Fruit fly (Drosophila melanogaster) whole organism, wandering third instar larva: Measurements from ENCODE around the gene CG4884.

Experiments used
- CG9705 ChIP-seq: fragments of 200-800 bp; sonication (Bioruptor generic); optimal IDR thresholded peaks from 2 replicates; lab custom pipeline; 2018; ENCODE audit warnings: missing biosample characterization, mild to moderate bottlenecking, missing genetic modification characterization
- HLH106 ChIP-seq: fragments of 200-800 bp; optimal IDR thresholded peaks from 3 replicates; lab custom pipeline; 2019; ENCODE audit warnings: missing biosample characterization, mild to moderate bottlenecking, missing genetic modification characterization, moderate library complexity
- Hr78 ChIP-seq: fragments of >200 bp; optimal IDR thresholded peaks from 2 replicates; lab custom pipeline; 2017; ENCODE audit warnings: missing biosample characterization, missing genetic modification characterization
- Hr83 ChIP-seq: fragments of 200-300 bp; sonication (Bioruptor generic); optimal IDR thresholded peaks from 2 replicates; lab custom pipeline; 2016; ENCODE audit warnings: missing biosample characterization, mild to moderate bottlenecking, missing genetic modification characterization, moderate library complexity; ENCODE audit not compliant: poor library complexity, severe bottlenecking
- Myc ChIP-seq: fragments of >200 bp; optimal IDR thresholded peaks from 2 replicates; lab custom pipeline; 2017
- OdsH ChIP-seq: fragments of 200-800 bp; sonication (Bioruptor generic); optimal IDR thresholded peaks from 2 replicates; lab custom pipeline; 2016; ENCODE audit warnings: missing biosample characterization, mild to moderate bottlenecking, missing genetic modification characterization
- Sp1 ChIP-seq: fragments of 200-800 bp; sonication (Bioruptor generic); optimal IDR thresholded peaks from 3 replicates; lab custom pipeline; 2019; ENCODE audit warnings: missing biosample characterization, mild to moderate bottlenecking, missing genetic modification characterization, moderate library complexity
- br ChIP-seq: fragments of 200-800 bp; sonication (Bioruptor generic); optimal IDR thresholded peaks from 2 replicates; lab custom pipeline; 2016; ENCODE audit warnings: missing biosample characterization, missing genetic modification characterization
- dmrt93B ChIP-seq: fragments of 200-800 bp; sonication (Bioruptor generic); optimal IDR thresholded peaks from 2 replicates; lab custom pipeline; 2018; ENCODE audit warnings: missing biosample characterization, mild to moderate bottlenecking, missing genetic modification characterization
- foxo ChIP-seq, 2 experiments: fragments of 200-800 bp; sonication (Bioruptor generic); optimal IDR thresholded peaks; 2 replicates in 1 of 2; 3 replicates in 1 of 2; lab custom pipeline; 2016 to 2017; ENCODE audit warnings: missing biosample characterization in 2 of 2, missing genetic modification characterization in 2 of 2
- fru ChIP-seq: fragments of 200-800 bp; sonication (Bioruptor generic); optimal IDR thresholded peaks from 3 replicates; lab custom pipeline; 2016; ENCODE audit warnings: missing biosample characterization, mild to moderate bottlenecking, missing genetic modification characterization
- h ChIP-seq: fragments of 200-800 bp; sonication (Bioruptor generic); optimal IDR thresholded peaks from 3 replicates; lab custom pipeline; 2016; ENCODE audit warnings: missing biosample characterization, mild to moderate bottlenecking, missing genetic modification characterization
- jim ChIP-seq: fragments of 175-275, 200-325 bp; sonication (Bioruptor generic); optimal IDR thresholded peaks from 2 replicates; lab custom pipeline; 2016; ENCODE audit warnings: missing biosample characterization, mild to moderate bottlenecking, missing genetic modification characterization
- lola ChIP-seq: fragments of >200 bp; optimal IDR thresholded peaks from 2 replicates; lab custom pipeline; 2017; ENCODE audit warnings: missing biosample characterization, missing genetic modification characterization
- psq ChIP-seq: fragments of 200-800 bp; sonication (Bioruptor generic); optimal IDR thresholded peaks from 3 replicates; lab custom pipeline; 2017; ENCODE audit warnings: missing biosample characterization, mild to moderate bottlenecking, missing genetic modification characterization, moderate library complexity
- rgr ChIP-seq: fragments of 200-800 bp; sonication (Bioruptor generic); optimal IDR thresholded peaks from 3 replicates; lab custom pipeline; 2016; ENCODE audit warnings: missing biosample characterization, mild to moderate bottlenecking, missing genetic modification characterization
- sage ChIP-seq: fragments of 200-800 bp; sonication (Bioruptor generic); optimal IDR thresholded peaks from 2 replicates; lab custom pipeline; 2016; ENCODE audit warnings: missing biosample characterization, mild to moderate bottlenecking, missing genetic modification characterization
- woc ChIP-seq: sonication (Bioruptor generic); optimal IDR thresholded peaks from 2 replicates; lab custom pipeline; 2016; ENCODE audit warnings: missing biosample characterization, mild to moderate bottlenecking, missing genetic modification characterization

The CG4884 gene

DNA sequence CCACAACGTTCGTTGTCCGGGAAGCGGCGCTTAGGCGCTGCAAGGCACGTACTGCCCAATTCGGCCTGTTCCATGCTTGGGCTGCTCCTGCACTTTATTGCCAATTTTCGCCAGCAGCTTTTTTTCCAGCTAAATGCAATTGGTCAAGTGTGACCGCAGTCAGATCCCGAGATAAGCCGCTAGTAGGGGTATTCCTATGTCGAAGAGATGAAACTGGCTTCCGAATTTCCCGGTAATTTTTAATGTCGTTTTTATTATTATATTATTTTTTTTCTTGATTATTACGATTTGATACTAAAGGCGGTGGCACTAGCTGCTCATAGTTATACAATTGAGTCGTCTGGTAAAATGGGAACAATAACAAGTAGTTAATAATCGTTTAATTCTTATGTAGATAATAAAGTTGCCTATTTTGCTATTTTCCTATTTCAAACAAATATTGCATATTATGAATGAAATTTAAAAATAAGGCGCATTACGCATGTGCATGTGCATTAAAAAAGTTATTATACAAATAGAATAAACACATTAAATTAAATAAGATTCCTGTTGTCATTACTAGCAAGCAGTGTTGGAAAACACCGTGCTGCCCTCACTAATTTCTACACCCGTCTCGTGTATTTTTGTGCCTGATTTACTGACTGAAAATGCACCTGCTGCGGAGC, 42.6 kb downstream of the CG4884 start, which contains the start of the genes CG5003 and mRpS22:
Gene CG5003 (minus strand): TSS at position 162 of the 665 bp plus-strand sequence.
Gene mRpS22 (plus strand): TSS at position 554 of the 665 bp plus-strand sequence.
- TF ChIP-seq br (GFP tag; lab: Kevin White, UChicago) (no peak), psq (GFP tag; lab: Kevin White, UChicago) (peak; percentile 51), HLH106 (peak; percentile 75), foxo (GFP tag; optimal IDR thresholded peaks at IDR 0.05; lab: Kevin White, UChicago) (peak in 1 of 2 experiments; percentile 77), h (GFP tag; lab: Kevin White, UChicago) (peak; percentile 64), Hr78 (GFP tag; lab: Kevin White, UChicago) (no peak), Hr83 (GFP tag; lab: Kevin White, UChicago) (peak; percentile 29), sage (peak; percentile 33), dmrt93B (peak; percentile 57), lola (GFP tag; lab: Kevin White, UChicago) (no peak), Sp1 (GFP tag; lab: Kevin White, UChicago) (peak; percentile 61), CG9705 (GFP tag; lab: Kevin White, UChicago) (no peak), fru (GFP tag; lab: Kevin White, UChicago) (peak; percentile 44), woc (GFP tag; lab: Kevin White, UChicago) (peak; percentile 43), OdsH (GFP tag; lab: Kevin White, UChicago) (peak; percentile 53), rgr (peak; percentile 58), Myc (lab: Kevin White, UChicago) (peak; percentile 38)
- TF ChIP-seq, all 38 proteins: peak for 13

DNA sequence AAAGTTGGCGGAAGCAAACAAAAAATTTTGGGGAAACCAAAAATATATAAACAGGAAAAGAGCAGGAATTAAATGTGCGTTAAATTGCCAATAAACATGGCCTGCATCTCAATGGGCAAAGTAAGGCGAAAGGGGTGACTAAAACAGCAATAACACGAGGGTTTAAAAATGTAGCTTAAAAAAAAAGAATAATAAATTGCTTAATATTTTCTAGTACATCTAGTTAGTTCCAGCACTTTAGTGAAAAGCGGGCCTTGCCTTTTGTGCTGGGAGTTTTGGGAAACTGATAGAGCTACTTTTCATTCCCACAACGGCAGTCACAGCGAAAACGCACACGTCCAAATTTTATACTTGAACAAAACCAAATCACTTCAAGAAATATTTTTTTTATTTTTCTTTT, 46.9 kb downstream of the CG4884 start, which contains the start of gene mil:
Gene mil (plus strand): TSS at position 301 of the 400 bp plus-strand sequence.
- TF ChIP-seq jim (no peak), h (GFP tag; lab: Kevin White, UChicago) (no peak)
